Worm (Caenorhabditis elegans) whole organism, L2 larva: Measurements from ENCODE around the gene F18H3.1.

Experiments used
- F13H6.1 ChIP-seq: sonication (generic microtip); optimal IDR thresholded peaks from 2 replicates; lab custom pipeline; 2016; ENCODE audit warnings: missing genetic modification characterization, missing compliant biosample characterization
- R02D3.7 ChIP-seq: fragments of 150-350 bp; optimal IDR thresholded peaks from 2 replicates; lab custom pipeline; 2014; ENCODE audit warnings: missing biosample characterization, missing genetic modification characterization
- Y55F3AM.14 ChIP-seq: fragments of 200-800 bp; sonication (Bioruptor generic); optimal IDR thresholded peaks from 2 replicates; lab custom pipeline; 2018; ENCODE audit warnings: mild to moderate bottlenecking, missing genetic modification characterization, missing compliant biosample characterization
- ZK546.5 ChIP-seq: sonication (generic microtip); optimal IDR thresholded peaks from 2 replicates; lab custom pipeline; 2017; ENCODE audit warnings: missing biosample characterization, missing genetic modification characterization
- alr-1 ChIP-seq: fragments of 150-350 bp; optimal IDR thresholded peaks from 2 replicates; lab custom pipeline; 2014; ENCODE audit warnings: missing biosample characterization, missing genetic modification characterization
- ama-1 ChIP-seq: fragments of 150-350 bp; optimal IDR thresholded peaks from 2 replicates; lab custom pipeline; 2018; ENCODE audit warnings: inconsistent platforms
- ceh-16 ChIP-seq: fragments of 150-350 bp; optimal IDR thresholded peaks from 2 replicates; lab custom pipeline; 2014; ENCODE audit warnings: missing biosample characterization, missing genetic modification characterization
- ceh-82 ChIP-seq: fragments of 150-350 bp; optimal IDR thresholded peaks from 2 replicates; lab custom pipeline; 2014; ENCODE audit warnings: missing biosample characterization, missing genetic modification characterization
- crh-2 ChIP-seq: sonication (generic microtip); optimal IDR thresholded peaks from 2 replicates; lab custom pipeline; 2017; ENCODE audit warnings: missing biosample characterization, missing genetic modification characterization
- dmd-4 ChIP-seq: sonication (generic microtip); optimal IDR thresholded peaks from 2 replicates; lab custom pipeline; 2017; ENCODE audit warnings: missing biosample characterization, missing genetic modification characterization
- elt-1 ChIP-seq: fragments of 150-350 bp; optimal IDR thresholded peaks from 2 replicates; lab custom pipeline; 2014; ENCODE audit warnings: missing biosample characterization, missing genetic modification characterization
- elt-3 ChIP-seq: sonication (generic microtip); optimal IDR thresholded peaks from 2 replicates; lab custom pipeline; 2017; ENCODE audit warnings: missing biosample characterization, missing genetic modification characterization
- fos-1 ChIP-seq: fragments of 150-350 bp; optimal IDR thresholded peaks from 2 replicates; lab custom pipeline; 2014; ENCODE audit warnings: missing biosample characterization, missing genetic modification characterization
- gmeb-1 ChIP-seq: fragments of 150-350 bp; optimal IDR thresholded peaks from 2 replicates; lab custom pipeline; 2014; ENCODE audit warnings: missing biosample characterization, missing genetic modification characterization
- lin-11 ChIP-seq: fragments of 150-350 bp; sonication (generic microtip); optimal IDR thresholded peaks from 2 replicates; lab custom pipeline; 2014; ENCODE audit warnings: missing biosample characterization, missing genetic modification characterization, inconsistent platforms, mixed read lengths
- lin-13 ChIP-seq: fragments of 150-350 bp; optimal IDR thresholded peaks from 2 replicates; lab custom pipeline; 2014; ENCODE audit warnings: missing biosample characterization, missing genetic modification reagents, missing genetic modification characterization
- lsy-2 ChIP-seq, 2 experiments: fragments of 150-350 bp in 1 of 2; sonication (generic microtip) in 1 of 2; optimal IDR thresholded peaks; 2 replicates each; lab custom pipeline; 2014 to 2017; ENCODE audit warnings: missing biosample characterization in 2 of 2, missing genetic modification characterization in 2 of 2
- mab-5 ChIP-seq: fragments of 150-350 bp; optimal IDR thresholded peaks from 2 replicates; lab custom pipeline; 2014; ENCODE audit warnings: missing biosample characterization, missing genetic modification characterization
- mbf-1 ChIP-seq: sonication (generic microtip); optimal IDR thresholded peaks from 2 replicates; lab custom pipeline; 2017; ENCODE audit warnings: missing biosample characterization, missing genetic modification characterization
- mdl-1 ChIP-seq, 2 experiments: fragments of 150-350 bp in 1 of 2; sonication (generic microtip) in 1 of 2; optimal IDR thresholded peaks; 2 replicates each; lab custom pipeline; 2017; ENCODE audit warnings: missing biosample characterization in 2 of 2, missing genetic modification characterization in 2 of 2
- nhr-11 ChIP-seq: fragments of 150-350 bp; optimal IDR thresholded peaks from 2 replicates; lab custom pipeline; 2014; ENCODE audit warnings: missing biosample characterization, missing genetic modification characterization
- nhr-12 ChIP-seq: fragments of 150-350 bp; optimal IDR thresholded peaks from 2 replicates; lab custom pipeline; 2014; ENCODE audit warnings: missing biosample characterization, missing genetic modification characterization
- nhr-129 ChIP-seq: fragments of 150-350 bp; optimal IDR thresholded peaks from 2 replicates; lab custom pipeline; 2014; ENCODE audit warnings: missing biosample characterization, missing genetic modification characterization
- nhr-21 ChIP-seq: fragments of 150-350 bp; optimal IDR thresholded peaks from 2 replicates; lab custom pipeline; 2014; ENCODE audit warnings: missing biosample characterization, missing genetic modification characterization
- nhr-23 ChIP-seq: fragments of 150-350 bp; optimal IDR thresholded peaks from 2 replicates; lab custom pipeline; 2014; ENCODE audit warnings: missing biosample characterization, missing genetic modification reagents, missing genetic modification characterization
- nhr-237 ChIP-seq: fragments of 150-350 bp; optimal IDR thresholded peaks from 2 replicates; lab custom pipeline; 2014; ENCODE audit warnings: missing biosample characterization, missing genetic modification characterization
- nhr-25 ChIP-seq: fragments of 150-350 bp; sonication (generic microtip); optimal IDR thresholded peaks from 3 replicates; lab custom pipeline; 2014; ENCODE audit warnings: missing biosample characterization, missing genetic modification characterization
- nhr-6 ChIP-seq: fragments of 150-350 bp; optimal IDR thresholded peaks from 2 replicates; lab custom pipeline; 2014; ENCODE audit warnings: missing biosample characterization, missing genetic modification characterization
- nhr-77 ChIP-seq: fragments of 150-350 bp; optimal IDR thresholded peaks from 2 replicates; lab custom pipeline; 2014; ENCODE audit warnings: missing biosample characterization, missing genetic modification characterization
- peb-1 ChIP-seq: fragments of 150-350 bp; optimal IDR thresholded peaks from 2 replicates; lab custom pipeline; 2014; ENCODE audit warnings: missing biosample characterization, missing genetic modification characterization
- skn-1 ChIP-seq: sonication (generic microtip); optimal IDR thresholded peaks from 2 replicates; lab custom pipeline; 2017; ENCODE audit warnings: missing biosample characterization, missing genetic modification characterization
- sma-3 ChIP-seq: sonication (generic microtip); optimal IDR thresholded peaks from 2 replicates; lab custom pipeline; 2016; ENCODE audit warnings: missing genetic modification reagents, missing genetic modification characterization, missing compliant biosample characterization
- sma-9 ChIP-seq, 2 experiments: fragments of 150-350 bp in 1 of 2; sonication (generic microtip) in 1 of 2; optimal IDR thresholded peaks; 2 replicates each; lab custom pipeline; 2014 to 2016; ENCODE audit warnings: missing genetic modification characterization in 2 of 2, mild to moderate bottlenecking in 1 of 2, missing biosample characterization in 1 of 2, missing compliant biosample characterization in 1 of 2, missing genetic modification reagents in 1 of 2, moderate library complexity in 1 of 2
- snpc-4 ChIP-seq: fragments of 150-350 bp; optimal IDR thresholded peaks from 2 replicates; lab custom pipeline; 2014; ENCODE audit warnings: missing biosample characterization, missing genetic modification characterization
- unc-39 ChIP-seq: fragments of 150-350 bp; optimal IDR thresholded peaks from 2 replicates; lab custom pipeline; 2014; ENCODE audit warnings: missing biosample characterization, missing genetic modification characterization
- unc-55 ChIP-seq: fragments of 150-350 bp; sonication (generic microtip); optimal IDR thresholded peaks from 3 replicates; lab custom pipeline; 2014; ENCODE audit warnings: missing biosample characterization, missing genetic modification reagents, missing genetic modification characterization
- unc-62 ChIP-seq: fragments of 150-350 bp; optimal IDR thresholded peaks from 2 replicates; lab custom pipeline; 2014; ENCODE audit warnings: missing biosample characterization, missing genetic modification reagents, missing genetic modification characterization
- ztf-1 ChIP-seq: fragments of 200-800 bp; sonication (Bioruptor generic); conservative IDR thresholded peaks from 2 replicates; pipeline ENCODE4 v1.3.6; 2022; ENCODE audit warnings: missing genetic modification characterization, missing compliant biosample characterization
- ztf-4 ChIP-seq: fragments of 150-350 bp; optimal IDR thresholded peaks from 2 replicates; lab custom pipeline; 2014; ENCODE audit warnings: missing biosample characterization, missing genetic modification characterization

The F18H3.1 gene

DNA sequence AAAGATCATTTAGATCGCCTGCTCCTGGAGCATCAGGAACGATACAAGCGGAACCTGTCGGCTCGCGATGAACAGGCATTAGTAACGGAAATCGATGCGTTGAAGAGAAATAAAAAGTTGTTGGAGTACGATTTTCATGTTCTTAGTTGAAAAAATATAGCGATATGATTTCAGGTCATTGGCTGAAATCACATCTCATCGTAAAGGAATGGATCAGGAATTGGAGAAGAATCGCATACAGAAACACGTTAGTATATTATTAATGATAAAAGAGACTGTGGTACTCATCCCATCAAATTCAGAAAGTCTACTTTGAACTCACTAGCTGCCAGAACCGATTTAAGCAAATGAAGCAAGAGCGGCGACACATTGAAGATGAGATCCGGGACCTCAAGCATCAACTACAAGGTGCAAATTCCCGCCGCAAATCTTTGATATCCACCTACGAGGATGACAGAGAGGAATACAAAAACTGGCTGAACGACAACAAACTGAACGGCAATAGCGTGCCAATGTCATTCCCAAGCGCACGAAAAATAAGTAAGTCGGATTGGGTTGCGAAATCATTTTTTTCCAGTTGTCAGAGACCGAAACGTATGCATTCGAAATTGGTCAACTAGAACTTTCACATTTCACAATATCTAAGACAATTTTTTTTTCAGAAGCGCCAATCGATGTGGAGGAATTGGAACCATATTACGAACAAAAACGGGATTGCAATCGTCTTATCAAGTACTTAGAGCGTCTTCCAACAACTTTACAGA, 10.7 kb downstream of the F18H3.1 start:
- no peak for TF ChIP-seq ama-1 (lab: Kevin White, UChicago)
- TF ChIP-seq nhr-6 (tag; lab: Kevin White, UChicago), result no peak
- no peak for TF ChIP-seq nhr-21 (tag; lab: Kevin White, UChicago)
- no peak for TF ChIP-seq nhr-237 (tag; lab: Kevin White, UChicago)
- TF ChIP-seq alr-1 (tag; lab: Kevin White, UChicago), result no peak
- TF ChIP-seq unc-55 (GFP tag; lab: Kevin White, UChicago), result no peak
- no peak for TF ChIP-seq nhr-25 (tag; lab: Kevin White, UChicago)
- TF ChIP-seq, all 48 proteins: peak for 0

DNA sequence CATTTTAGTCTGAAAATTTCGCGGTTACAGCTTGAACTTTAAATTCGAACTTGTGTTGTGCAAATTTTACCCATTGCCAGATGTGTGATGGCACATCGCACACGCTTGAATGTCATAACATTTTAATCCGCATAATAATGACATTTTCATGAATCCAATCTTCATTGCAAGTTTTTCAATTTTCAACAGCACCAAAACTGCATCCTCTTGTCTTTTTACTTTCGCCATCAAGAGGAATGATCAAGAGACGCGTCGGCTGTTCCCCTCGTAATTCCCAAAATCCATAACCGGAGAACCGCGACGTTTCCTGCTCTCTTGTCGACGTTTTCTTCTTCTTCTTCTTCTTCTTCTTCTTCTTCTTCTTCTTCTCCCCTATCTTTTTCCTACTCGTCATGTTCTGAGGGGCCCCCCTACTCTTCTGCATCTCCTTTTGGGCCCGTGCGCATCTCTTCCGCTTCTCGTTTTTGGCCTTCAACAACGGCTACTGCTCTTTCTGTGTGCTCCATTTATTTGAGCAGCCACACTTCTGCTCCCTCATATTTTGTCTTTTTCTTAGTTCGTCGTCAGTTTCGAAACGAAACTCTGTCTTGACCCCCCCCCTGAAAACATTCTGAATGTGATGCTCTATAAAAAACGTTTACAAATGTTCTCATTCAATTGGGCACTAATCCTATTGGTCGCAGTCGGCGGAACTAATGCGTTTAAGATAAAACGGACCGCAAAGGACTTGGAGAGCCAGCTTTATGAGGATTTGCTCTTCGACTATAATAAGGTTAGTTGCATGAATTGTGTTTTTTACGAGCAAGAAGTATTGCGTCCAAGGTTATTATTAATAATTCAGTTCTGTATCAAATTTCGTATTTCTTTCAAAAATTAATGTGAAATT, 13.2 kb downstream of the F18H3.1 start, which contains the start of gene acr-12:
TSS of gene acr-12 (plus strand) at position 430 of the 886 bp plus-strand sequence.
- TF ChIP-seq sma-9 (GFP tag; optimal IDR thresholded peaks at IDR 0.05; lab: Kevin White, UChicago), result peak; percentile 2
- no peak for TF ChIP-seq sma-9 (tag; optimal IDR thresholded peaks at IDR 0.05; lab: Kevin White, UChicago)
- no peak for TF ChIP-seq lin-13
- TF ChIP-seq gmeb-1 (tag; lab: Kevin White, UChicago), result no peak
- no peak for TF ChIP-seq R02D3.7
- TF ChIP-seq nhr-25 (tag; lab: Kevin White, UChicago), result no peak
- peak; percentile 17 for TF ChIP-seq unc-55 (GFP tag; lab: Kevin White, UChicago)
- TF ChIP-seq ceh-82 (tag; lab: Kevin White, UChicago), result no peak
- TF ChIP-seq, all 48 proteins: peak for 2

DNA sequence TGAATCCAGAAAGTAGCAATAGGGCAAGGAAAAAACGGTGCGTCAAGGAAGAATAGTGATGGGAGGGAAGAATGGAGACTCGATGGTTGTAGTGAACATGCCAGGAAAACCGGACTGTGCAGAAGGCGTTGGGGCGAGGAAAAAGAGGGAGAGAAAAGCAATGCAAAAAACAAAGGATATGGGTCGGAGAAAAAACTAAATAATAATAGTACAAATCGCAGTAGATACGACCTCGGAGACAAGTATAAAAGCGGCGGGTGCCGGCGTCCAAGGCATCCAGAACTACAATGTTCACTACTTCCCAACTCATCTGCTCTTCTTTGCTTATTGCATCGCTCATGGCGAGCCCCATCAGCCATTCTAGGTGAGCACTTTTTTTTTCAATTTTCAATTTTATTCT, 17.3 kb downstream of the F18H3.1 start, which contains the start of gene R01E6.5:
TSS of gene R01E6.5 (plus strand) at position 301 of the 400 bp plus-strand sequence.
- no peak for TF ChIP-seq mab-5
- no peak for TF ChIP-seq Y55F3AM.14 (GFP tag; lab: Kevin White, UChicago)
- TF ChIP-seq peb-1, result no peak
- TF ChIP-seq lin-13, result no peak
- no peak for TF ChIP-seq nhr-77
- no peak for TF ChIP-seq crh-2 (tag; lab: Kevin White, UChicago)
- no peak for TF ChIP-seq nhr-25 (tag; lab: Kevin White, UChicago)
- no peak for TF ChIP-seq unc-62 (GFP tag; lab: Kevin White, UChicago)
- no peak for TF ChIP-seq nhr-11 (tag; lab: Kevin White, UChicago)
- no peak for TF ChIP-seq ama-1 (lab: Kevin White, UChicago)
- TF ChIP-seq nhr-129, result no peak
- TF ChIP-seq F13H6.1, result no peak
- TF ChIP-seq ceh-16 (tag; lab: Kevin White, UChicago), result no peak
- no peak for TF ChIP-seq nhr-12 (tag; lab: Kevin White, UChicago)
- no peak for TF ChIP-seq nhr-23 (tag; lab: Kevin White, UChicago)
- no peak for TF ChIP-seq snpc-4 (tag; lab: Kevin White, UChicago)
- no peak for TF ChIP-seq nhr-237 (tag; lab: Kevin White, UChicago)

DNA sequence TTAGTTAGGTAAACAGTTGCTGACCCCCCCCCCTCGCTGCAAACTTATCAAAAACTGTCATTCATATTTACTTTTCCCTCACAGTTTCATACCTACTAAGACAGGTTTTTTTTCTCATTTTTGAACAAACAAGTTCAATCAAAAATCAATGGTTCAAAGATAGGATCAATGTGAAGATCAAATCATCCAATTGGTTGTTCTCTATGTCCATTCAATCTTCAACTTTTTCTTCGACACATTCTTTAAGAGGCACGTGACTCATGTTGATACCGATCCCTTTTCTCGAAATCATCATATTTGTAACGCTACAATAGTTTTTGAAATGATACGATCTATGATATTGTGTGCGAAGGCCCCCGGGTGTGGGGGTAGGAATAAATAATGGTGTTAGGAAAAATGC, 20.2 kb downstream of the F18H3.1 start:
- TF ChIP-seq ceh-16 (tag; lab: Kevin White, UChicago) (peak; percentile 28), nhr-129 (peak; percentile 54), unc-39 (tag; lab: Kevin White, UChicago) (no peak), alr-1 (tag; lab: Kevin White, UChicago) (no peak), ztf-1 (GFP tag; lab: Robert Waterston, UW) (no peak), fos-1 (tag; lab: Kevin White, UChicago) (peak; percentile 22), mbf-1 (tag; lab: Kevin White, UChicago) (no peak), sma-9 (GFP tag; optimal IDR thresholded peaks at IDR 0.05; lab: Kevin White, UChicago) (peak; percentile 97), sma-9 (tag; optimal IDR thresholded peaks at IDR 0.05; lab: Kevin White, UChicago) (no peak), skn-1 (no peak), ceh-82 (tag; lab: Kevin White, UChicago) (no peak), ztf-4 (peak; percentile 10), dmd-4 (no peak), sma-3 (peak; percentile 69), nhr-23 (tag; lab: Kevin White, UChicago) (no peak), R02D3.7 (no peak), nhr-12 (tag; lab: Kevin White, UChicago) (no peak), elt-3 (tag; lab: Kevin White, UChicago) (no peak), mab-5 (no peak), nhr-237 (tag; lab: Kevin White, UChicago) (no peak), crh-2 (tag; lab: Kevin White, UChicago) (peak; percentile 79), nhr-21 (tag; lab: Kevin White, UChicago) (peak; percentile 72), mdl-1 (tag; optimal IDR thresholded peaks at IDR 0.05; lab: Kevin White, UChicago) (peak; percentile 20 to 49), gmeb-1 (tag; lab: Kevin White, UChicago) (peak; percentile 37), elt-1 (peak; percentile 19), nhr-25 (tag; lab: Kevin White, UChicago) (peak; percentile 90), ama-1 (lab: Kevin White, UChicago) (no peak), Y55F3AM.14 (GFP tag; lab: Kevin White, UChicago) (no peak), lin-11 (no peak), ZK546.5 (no peak), nhr-11 (tag; lab: Kevin White, UChicago) (no peak), unc-55 (GFP tag; lab: Kevin White, UChicago) (no peak), nhr-77 (no peak), lsy-2 (tag; optimal IDR thresholded peaks at IDR 0.05; lab: Kevin White, UChicago) (peak in 1 of 2 experiments; percentile 23), nhr-6 (tag; lab: Kevin White, UChicago) (peak; percentile 71), lin-13 (peak; percentile 15), snpc-4 (tag; lab: Kevin White, UChicago) (no peak)
